Worm (Caenorhabditis elegans): ENCODE data around the gene dgk-5.

Gene dgk-5

DNA sequence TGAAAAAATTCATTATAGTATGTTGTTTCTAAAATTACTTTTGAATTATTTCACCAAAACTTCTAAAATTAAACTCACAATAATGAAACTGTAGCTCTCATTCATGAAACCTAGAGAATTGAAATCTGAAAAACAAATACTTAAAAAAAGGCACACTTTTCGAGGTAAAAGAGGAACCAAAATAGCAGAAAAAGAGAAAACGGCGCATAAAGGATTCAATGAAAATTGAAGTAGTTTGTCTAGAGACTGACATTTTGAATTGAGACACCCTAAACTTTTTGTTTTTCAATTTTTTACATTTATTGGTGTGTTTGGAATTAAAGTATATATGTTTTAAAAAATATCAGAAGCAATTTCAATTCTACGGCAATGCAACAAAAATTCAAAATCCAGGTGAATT, at the start of gene dgk-5:
Gene dgk-5, minus strand, starts transcription at position 101 of the 400 bp plus-strand sequence.
- TF ChIP-seq bed-3 (GFP tag; optimal IDR thresholded peaks at IDR 0.05) (no peak), mep-1 (tag; optimal IDR thresholded peaks at IDR 0.05) (no peak), lin-13 (tag; optimal IDR thresholded peaks at IDR 0.05) (no peak), mls-2 (tag; optimal IDR thresholded peaks at IDR 0.05) (no peak), sptf-1 (tag; optimal IDR thresholded peaks at IDR 0.05) (no peak), tbx-8 (GFP tag; optimal IDR thresholded peaks at IDR 0.05) (no peak), ceh-43 (GFP tag; optimal IDR thresholded peaks at IDR 0.05) (no peak), pha-4 (tag; optimal IDR thresholded peaks at IDR 0.05) (no peak), cnd-1 (tag; optimal IDR thresholded peaks at IDR 0.05) (no peak), snpc-4 (tag; optimal IDR thresholded peaks at IDR 0.05) (no peak), ces-1 (GFP tag; optimal IDR thresholded peaks at IDR 0.05) (no peak), zip-8 (tag; optimal IDR thresholded peaks at IDR 0.05) (no peak)

DNA sequence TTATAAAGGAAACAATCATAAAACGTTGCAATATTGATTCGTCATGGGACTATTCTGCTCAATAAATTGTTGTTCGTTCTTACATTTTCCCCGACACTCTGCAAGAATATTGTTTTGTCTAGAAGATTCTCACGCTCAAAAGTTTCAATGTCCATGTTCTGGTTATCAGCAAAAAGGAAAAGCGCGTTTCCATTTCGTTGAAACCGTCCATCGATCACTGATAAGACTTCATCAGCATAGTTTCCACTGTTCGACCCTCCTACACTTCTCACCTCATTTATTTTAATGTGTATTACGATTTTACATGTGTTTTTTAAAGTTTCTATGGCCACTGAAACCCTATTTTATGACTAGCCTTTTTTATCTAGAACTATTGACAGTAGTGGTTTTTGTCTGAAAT, 49.2 kb upstream of the dgk-5 start:
- TF ChIP-seq elt-3 (tag; optimal IDR thresholded peaks at IDR 0.05): no peak
- no peak for TF ChIP-seq unc-62 (GFP tag; optimal IDR thresholded peaks at IDR 0.05)
- TF ChIP-seq snpc-4 (tag; optimal IDR thresholded peaks at IDR 0.05): no peak
- no peak for TF ChIP-seq mep-1 (tag; optimal IDR thresholded peaks at IDR 0.05)
- no peak for TF ChIP-seq ztf-11 (tag; optimal IDR thresholded peaks at IDR 0.05)

DNA sequence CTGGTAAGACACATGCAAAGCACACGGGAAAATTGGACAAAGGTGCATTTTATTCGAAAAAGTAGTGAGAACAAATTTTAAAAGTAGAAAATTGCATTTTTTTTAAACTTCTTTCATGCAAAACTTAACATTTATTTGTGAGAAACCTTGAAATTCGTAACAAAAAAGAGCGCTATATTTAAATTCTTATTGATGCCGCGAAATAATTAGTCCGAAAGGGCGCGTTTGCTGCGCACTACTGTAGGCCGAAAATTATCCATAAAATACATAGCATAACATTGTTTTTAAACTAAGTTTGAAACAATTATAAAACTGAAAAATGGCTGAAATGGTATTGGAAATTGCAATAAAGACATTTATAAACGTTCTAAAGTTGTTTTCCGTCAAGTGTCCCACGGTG, 48.8 kb upstream of the dgk-5 start:
- TF ChIP-seq unc-39 (tag; optimal IDR thresholded peaks at IDR 0.05) (no peak), nhr-2 (tag; optimal IDR thresholded peaks at IDR 0.05) (no peak), ceh-39 (tag; optimal IDR thresholded peaks at IDR 0.05) (no peak), lsy-2 (tag; optimal IDR thresholded peaks at IDR 0.05) (peak; percentile 72), sem-2 (GFP tag; optimal IDR thresholded peaks at IDR 0.05) (no peak), nhr-237 (tag; optimal IDR thresholded peaks at IDR 0.05) (no peak), tbx-8 (GFP tag; optimal IDR thresholded peaks at IDR 0.05) (no peak)

- TF ChIP-seq elt-1 (tag; optimal IDR thresholded peaks at IDR 0.05; ENCODE audit: borderline replicate concordance, insufficient read depth): no peak
- no peak for TF ChIP-seq sem-2 (GFP tag; optimal IDR thresholded peaks at IDR 0.05)
Observed at ce11 chrII:6516276-6516675, 45.4 kb upstream of the dgk-5 start, which contains the start of gene C56E6.7. Gene C56E6.7, plus strand, starts transcription at chrII:6516576.

DNA sequence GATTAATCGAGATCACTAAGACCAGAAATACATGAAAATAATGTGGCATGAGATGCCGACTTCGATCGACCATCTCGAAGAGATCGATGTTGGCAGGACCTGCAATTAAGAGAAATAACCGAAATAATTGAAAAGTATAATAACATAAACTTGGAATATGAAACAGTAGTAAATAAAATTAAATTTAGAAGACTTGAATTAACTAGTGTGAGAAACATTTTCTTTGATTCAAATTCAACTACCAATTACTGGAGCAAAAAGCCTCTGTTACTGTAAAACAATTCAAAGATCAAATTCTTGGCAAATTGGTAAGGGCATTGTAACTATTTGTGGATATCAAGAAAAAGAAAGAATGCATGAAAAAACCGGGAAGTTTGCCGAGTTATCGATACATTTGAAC, 43.0 kb upstream of the dgk-5 start, which contains the start of gene R05G9R.1:
Gene R05G9R.1, minus strand, starts transcription at position 101 of the 400 bp plus-strand sequence.
- TF ChIP-seq nhr-76 (tag; optimal IDR thresholded peaks at IDR 0.05): no peak
- TF ChIP-seq lin-13 (tag; optimal IDR thresholded peaks at IDR 0.05): no peak
- TF ChIP-seq ham-2 (GFP tag; optimal IDR thresholded peaks at IDR 0.05): no peak
- TF ChIP-seq nhr-12 (tag; optimal IDR thresholded peaks at IDR 0.05): no peak
- no peak for TF ChIP-seq elt-3 (tag; optimal IDR thresholded peaks at IDR 0.05)
- no peak for TF ChIP-seq ztf-11 (tag; optimal IDR thresholded peaks at IDR 0.05)
- TF ChIP-seq lin-32 (GFP tag; optimal IDR thresholded peaks at IDR 0.05): no peak
- TF ChIP-seq mab-5 (tag; optimal IDR thresholded peaks at IDR 0.05): no peak
- TF ChIP-seq nhr-28 (tag; optimal IDR thresholded peaks at IDR 0.05): no peak
- no peak for TF ChIP-seq mls-2 (tag; optimal IDR thresholded peaks at IDR 0.05)

DNA sequence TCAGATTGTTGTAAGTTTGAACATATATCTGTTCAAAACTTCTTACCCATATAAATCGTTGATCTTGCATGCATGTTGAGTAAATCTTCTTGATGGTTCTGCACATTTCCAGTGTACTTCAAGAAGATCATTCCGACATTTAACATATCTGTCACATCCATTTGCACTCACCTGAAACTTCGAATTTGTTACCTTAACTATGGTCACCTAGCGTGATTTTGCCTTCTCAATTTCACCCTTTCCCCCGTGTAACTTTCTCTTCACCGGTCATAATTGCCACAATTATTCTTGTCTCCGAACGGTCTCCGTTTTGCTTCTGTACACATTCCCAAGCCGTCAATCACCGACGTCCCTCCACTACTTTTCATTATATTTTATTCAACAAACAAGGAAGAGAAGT, 42.5 kb upstream of the dgk-5 start:
- TF ChIP-seq hlh-1 (tag; optimal IDR thresholded peaks at IDR 0.05): no peak
- TF ChIP-seq snpc-4 (tag; optimal IDR thresholded peaks at IDR 0.05): no peak
- no peak for TF ChIP-seq drap-1 (GFP tag; optimal IDR thresholded peaks at IDR 0.05)
- no peak for TF ChIP-seq mab-5 (tag; optimal IDR thresholded peaks at IDR 0.05)
- TF ChIP-seq ceh-39 (tag; optimal IDR thresholded peaks at IDR 0.05): no peak
- no peak for TF ChIP-seq blmp-1 (tag; optimal IDR thresholded peaks at IDR 0.05)
- TF ChIP-seq M03D4.4 (tag; optimal IDR thresholded peaks at IDR 0.05): no peak
- no peak for TF ChIP-seq cnd-1 (tag; optimal IDR thresholded peaks at IDR 0.05)
- TF ChIP-seq elt-1 (tag; optimal IDR thresholded peaks at IDR 0.05; ENCODE audit: borderline replicate concordance, insufficient read depth): no peak
- TF ChIP-seq elt-3 (tag; optimal IDR thresholded peaks at IDR 0.05): no peak
- TF ChIP-seq nhr-28 (tag; optimal IDR thresholded peaks at IDR 0.05): no peak
- no peak for TF ChIP-seq ceh-83 (GFP tag; optimal IDR thresholded peaks at IDR 0.05)
- TF ChIP-seq nhr-12 (tag; optimal IDR thresholded peaks at IDR 0.05): no peak
- TF ChIP-seq pha-4 (tag; optimal IDR thresholded peaks at IDR 0.05): no peak
- no peak for TF ChIP-seq nhr-237 (tag; optimal IDR thresholded peaks at IDR 0.05)
